Fruit fly (Drosophila melanogaster): ENCODE results near the gene Papss.

The Papss gene

DNA sequence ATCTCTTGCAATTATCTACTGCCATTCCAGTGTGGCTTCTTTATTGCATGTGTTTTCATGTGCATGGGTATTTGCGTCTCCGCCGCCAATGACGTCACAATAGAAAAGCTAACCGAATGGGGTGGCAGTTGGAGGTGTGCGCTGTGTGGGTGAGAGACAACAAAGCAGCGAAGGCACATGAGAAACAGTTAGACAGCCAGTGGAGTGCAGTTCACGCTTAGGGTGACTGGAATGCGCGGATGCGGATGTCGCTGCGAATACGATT is 26.5 kb downstream of the Papss start:
- no peak for TF ChIP-seq CG4496 (GFP tag; IDR thresholded peaks at IDR 0.05)
- no peak for TF ChIP-seq D1 (tag; optimal IDR thresholded peaks at IDR 0.05)
- TF ChIP-seq CG17806 (tag; optimal IDR thresholded peaks at IDR 0.05): no peak

DNA sequence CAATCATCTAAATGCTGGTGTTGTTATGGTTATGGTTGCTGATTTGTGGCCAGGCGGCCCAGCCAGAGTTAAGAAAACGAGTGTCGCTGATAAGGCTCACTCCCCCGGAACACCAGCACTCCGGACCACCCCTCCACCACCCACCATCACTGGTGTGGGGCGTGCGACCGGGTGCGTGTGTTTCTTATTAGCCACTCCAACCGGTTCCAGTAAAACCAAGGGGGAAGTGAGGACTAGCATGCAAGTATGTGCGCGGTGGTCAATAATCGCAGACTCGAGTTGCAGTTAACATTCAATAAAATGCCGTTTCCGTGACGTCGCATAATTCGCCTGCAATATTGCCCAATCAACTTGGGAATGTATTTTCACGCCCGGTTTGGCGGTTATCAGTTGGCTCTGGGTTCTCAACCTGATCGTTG is 27.4 kb downstream of the Papss start:
- no peak for TF ChIP-seq CG32121 (GFP tag; IDR thresholded peaks at IDR 0.05)
- TF ChIP-seq CG8301 (tag; optimal IDR thresholded peaks at IDR 0.05): no peak
- 0 out of 3 replicates have a peak, but pooled peaks have one; percentile 35 for TF ChIP-seq CG4496 (GFP tag; IDR thresholded peaks at IDR 0.05)
- no peak for TF ChIP-seq CG10348 (GFP tag; IDR thresholded peaks at IDR 0.05)
- TF ChIP-seq EcR (GFP tag; optimal IDR thresholded peaks at IDR 0.05): peak; percentile 67

DNA sequence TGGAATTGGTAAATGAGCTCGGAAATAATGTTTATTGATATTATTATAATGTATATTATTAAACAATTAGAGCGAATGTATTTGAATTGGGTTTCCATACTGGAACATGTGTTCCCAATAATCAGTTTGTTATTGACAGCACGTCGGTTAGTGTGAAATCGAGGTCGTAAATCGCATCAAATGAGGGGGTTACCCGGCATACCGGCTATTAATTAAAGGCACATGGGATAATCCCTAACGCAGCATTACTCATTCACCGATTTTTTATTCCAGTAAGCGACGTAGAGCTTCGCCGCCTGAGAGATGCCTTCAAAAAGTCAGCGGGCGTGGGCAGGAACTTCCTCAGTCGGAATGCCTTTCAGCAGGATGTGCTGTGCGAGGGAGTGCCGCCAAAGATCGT is 28.4 kb downstream of the Papss start:
- no peak for TF ChIP-seq Ets98B (GFP tag; IDR thresholded peaks at IDR 0.05)
- TF ChIP-seq rn (GFP tag; IDR thresholded peaks at IDR 0.05): no peak
- TF ChIP-seq Pif1B (GFP tag; optimal IDR thresholded peaks at IDR 0.05): no peak
- no peak for TF ChIP-seq CG14655 (GFP tag; optimal IDR thresholded peaks at IDR 0.05)
- no peak for TF ChIP-seq CG34367 (tag; optimal IDR thresholded peaks at IDR 0.05)
- no peak for TF ChIP-seq CG17806 (tag; optimal IDR thresholded peaks at IDR 0.05)
- TF ChIP-seq CG10348 (GFP tag; IDR thresholded peaks at IDR 0.05): no peak
- no peak for TF ChIP-seq CG8301 (tag; optimal IDR thresholded peaks at IDR 0.05)
- TF ChIP-seq CG32121 (GFP tag; IDR thresholded peaks at IDR 0.05): no peak
- no peak for TF ChIP-seq CG8159 (tag; optimal IDR thresholded peaks at IDR 0.05)
- no peak for TF ChIP-seq CG9948 (tag; optimal IDR thresholded peaks at IDR 0.05)
- TF ChIP-seq CG15710 (tag; optimal IDR thresholded peaks at IDR 0.05): no peak
- TF ChIP-seq EcR (GFP tag; optimal IDR thresholded peaks at IDR 0.05): no peak

DNA sequence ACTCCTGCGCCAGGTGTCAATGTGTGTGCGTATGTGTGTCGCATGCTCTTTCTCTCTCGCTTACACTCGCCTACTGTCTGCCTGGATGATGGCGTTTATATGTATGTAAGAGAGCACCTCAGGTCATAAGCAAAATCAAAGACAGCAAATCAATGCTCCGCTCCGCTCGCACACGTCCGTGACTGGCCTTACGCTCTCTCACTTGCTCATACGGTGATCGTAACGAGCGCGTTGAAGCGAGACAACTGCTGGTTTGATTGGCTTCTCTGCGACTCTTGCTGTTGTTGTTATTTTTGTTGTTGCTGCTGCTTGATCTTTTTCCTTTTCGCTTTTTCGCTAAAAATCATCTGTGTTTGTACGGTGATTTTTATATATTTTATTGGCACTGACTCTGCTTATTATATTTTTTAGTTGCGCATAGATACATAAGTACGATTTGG is 50.5 kb downstream of the Papss start:
- no peak for TF ChIP-seq D1 (tag; optimal IDR thresholded peaks at IDR 0.05)
- TF ChIP-seq Pif1B (GFP tag; optimal IDR thresholded peaks at IDR 0.05): no peak
- TF ChIP-seq CG15710 (tag; optimal IDR thresholded peaks at IDR 0.05): peak; percentile 6
- peak; percentile 47 for TF ChIP-seq gl (tag; optimal IDR thresholded peaks at IDR 0.05)
- TF ChIP-seq Pif1A (GFP tag; optimal IDR thresholded peaks at IDR 0.05): no peak
- TF ChIP-seq CG32121 (GFP tag; IDR thresholded peaks at IDR 0.05): peak; percentile 45; the same call in 1 of the 2 replicates
- no peak for TF ChIP-seq Snoo (tag; optimal IDR thresholded peaks at IDR 0.05)
- peak; percentile 90 for TF ChIP-seq EcR (GFP tag; optimal IDR thresholded peaks at IDR 0.05)
- no peak for TF ChIP-seq rn (GFP tag; IDR thresholded peaks at IDR 0.05)
- TF ChIP-seq CG4496 (GFP tag; IDR thresholded peaks at IDR 0.05): peak; percentile 48; the same call in 1 of the 3 replicates
- no peak for TF ChIP-seq CG8159 (tag; optimal IDR thresholded peaks at IDR 0.05)
- TF ChIP-seq CG17806 (tag; optimal IDR thresholded peaks at IDR 0.05): no peak
- TF ChIP-seq CG34367 (tag; optimal IDR thresholded peaks at IDR 0.05): no peak
- no peak for TF ChIP-seq CG8301 (tag; optimal IDR thresholded peaks at IDR 0.05)
- TF ChIP-seq CG13204 (GFP tag; optimal IDR thresholded peaks at IDR 0.05): peak; percentile 60
- TF ChIP-seq CG9948 (tag; optimal IDR thresholded peaks at IDR 0.05): no peak
- TF ChIP-seq Ets98B (GFP tag; IDR thresholded peaks at IDR 0.05): peak; percentile 45; the same call in 1 of the 2 replicates
- no peak for TF ChIP-seq CG14655 (GFP tag; optimal IDR thresholded peaks at IDR 0.05)
- peak; percentile 66; the same call in 1 of the 3 replicates for TF ChIP-seq fd96Ca (GFP tag; IDR thresholded peaks at IDR 0.05)
- no peak for TF ChIP-seq CG10348 (GFP tag; IDR thresholded peaks at IDR 0.05)
- TF ChIP-seq CG12605 (GFP tag; IDR thresholded peaks at IDR 0.05): peak; percentile 25; the same call in 1 of the 2 replicates

DNA sequence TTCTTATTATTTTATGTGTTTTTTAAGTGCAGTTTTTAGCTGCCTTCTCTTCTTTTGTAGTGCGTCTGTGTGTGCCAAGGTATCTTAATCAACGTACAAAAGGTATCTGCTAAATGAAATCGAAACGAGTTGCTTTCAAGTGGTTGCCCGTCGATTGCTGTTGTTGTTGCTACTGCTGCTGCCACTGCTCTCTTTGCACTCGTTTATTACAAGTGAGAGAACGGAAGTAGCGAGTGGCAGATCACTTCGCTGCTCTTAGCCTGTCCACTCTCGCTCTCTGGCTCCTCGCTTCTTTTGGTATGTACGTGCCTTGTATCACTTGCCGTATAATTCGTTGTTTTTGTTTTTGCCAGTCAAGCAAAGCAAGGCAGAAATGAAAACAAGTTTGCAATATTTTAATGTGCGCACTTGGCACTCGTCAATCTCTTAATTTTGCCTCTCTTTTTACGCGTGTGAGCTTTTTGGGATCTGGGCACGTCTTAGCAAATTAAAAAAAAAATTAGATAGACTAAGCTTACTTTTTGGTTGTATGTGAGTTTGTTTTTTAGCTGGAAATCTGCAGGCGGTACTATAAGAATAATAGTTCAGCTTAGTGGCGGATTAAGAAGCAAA is 51.3 kb downstream of the Papss start:
- TF ChIP-seq CG4496 (GFP tag; IDR thresholded peaks at IDR 0.05) (0 out of 3 replicates have a peak, but pooled peaks have one; percentile 11), CG12605 (GFP tag; IDR thresholded peaks at IDR 0.05) (peak; percentile 7; the same call in 1 of the 2 replicates), Pif1B (GFP tag; optimal IDR thresholded peaks at IDR 0.05) (no peak)

DNA sequence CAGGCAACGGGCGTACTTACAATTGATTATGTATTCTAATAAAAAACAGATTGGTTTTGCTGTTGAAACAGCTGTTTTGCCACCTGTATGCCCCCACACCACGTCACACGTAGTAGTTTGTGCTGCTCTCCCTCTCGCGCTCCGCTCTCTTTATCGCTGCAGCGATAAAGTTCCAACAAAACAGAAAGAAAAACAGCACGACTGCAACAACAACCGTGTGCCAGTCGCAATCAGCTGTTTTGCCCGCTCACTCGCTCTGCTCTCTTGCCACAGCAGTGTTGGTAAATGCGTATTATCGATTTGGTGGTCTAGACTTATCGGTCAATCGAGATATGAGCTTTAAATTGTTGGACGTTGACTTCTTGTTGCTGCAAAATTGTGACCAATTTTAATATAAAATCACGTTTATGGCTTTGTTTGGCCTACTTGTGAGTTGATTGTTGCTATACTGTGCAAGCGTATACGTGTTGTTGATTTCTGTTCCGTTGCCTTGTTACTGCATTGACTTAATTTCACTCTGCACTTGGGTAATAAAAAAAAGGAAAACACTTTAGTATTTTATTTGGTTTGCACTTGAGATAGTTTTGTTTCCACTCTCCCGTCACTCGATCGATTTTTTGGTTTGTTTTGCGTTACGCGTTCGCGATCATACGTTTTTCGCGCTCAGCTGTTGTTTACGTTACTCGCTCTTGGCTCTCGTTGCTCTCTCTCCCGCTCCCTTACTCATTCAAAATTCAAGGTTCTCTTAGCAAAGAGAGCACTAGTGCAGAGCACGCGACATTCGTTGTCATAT is 52.0 kb downstream of the Papss start:
- TF ChIP-seq CG12605 (GFP tag; IDR thresholded peaks at IDR 0.05) (peak; percentile 75), EcR (GFP tag; optimal IDR thresholded peaks at IDR 0.05) (peak; percentile 74), CG13204 (GFP tag; optimal IDR thresholded peaks at IDR 0.05) (peak; percentile 45), Pif1A (GFP tag; optimal IDR thresholded peaks at IDR 0.05) (peak; percentile 12), CG8301 (tag; optimal IDR thresholded peaks at IDR 0.05) (peak; percentile 52), Ets98B (GFP tag; IDR thresholded peaks at IDR 0.05) (peak; percentile 62), CG4496 (GFP tag; IDR thresholded peaks at IDR 0.05) (peak; percentile 63), CG15710 (tag; optimal IDR thresholded peaks at IDR 0.05) (peak; percentile 40), CG32121 (GFP tag; IDR thresholded peaks at IDR 0.05) (peak; percentile 58), CG9948 (tag; optimal IDR thresholded peaks at IDR 0.05) (peak; percentile 16), D1 (tag; optimal IDR thresholded peaks at IDR 0.05) (no peak), CG10348 (GFP tag; IDR thresholded peaks at IDR 0.05) (no peak), fd96Ca (GFP tag; IDR thresholded peaks at IDR 0.05) (peak; percentile 55; the same call in 2 of the 3 replicates), gl (tag; optimal IDR thresholded peaks at IDR 0.05) (peak; percentile 49), CG34367 (tag; optimal IDR thresholded peaks at IDR 0.05) (peak; percentile 40), CG8159 (tag; optimal IDR thresholded peaks at IDR 0.05) (peak; percentile 44), CG14655 (GFP tag; optimal IDR thresholded peaks at IDR 0.05) (peak; percentile 66), rn (GFP tag; IDR thresholded peaks at IDR 0.05) (no peak), Snoo (tag; optimal IDR thresholded peaks at IDR 0.05) (no peak), Pif1B (GFP tag; optimal IDR thresholded peaks at IDR 0.05) (peak; percentile 6), CG17806 (tag; optimal IDR thresholded peaks at IDR 0.05) (peak; percentile 3)

Data from whole organism, pupa.